Worm (Caenorhabditis elegans) whole organism, L4/young adult: ENCODE data around the gene sre-51.

Source experiments
- W03F9.2 ChIP-seq: fragments of 150-350 bp; optimal IDR thresholded peaks from 2 replicates; lab custom pipeline; 2014; ENCODE audit warnings: missing biosample characterization, missing genetic modification characterization
- dao-5 ChIP-seq: sonication (generic microtip); optimal IDR thresholded peaks from 2 replicates; lab custom pipeline; 2016; ENCODE audit warnings: missing genotype, missing genetic modification characterization, moderate library complexity, missing compliant biosample characterization
- him-1 ChIP-seq: sonication (generic microtip); optimal IDR thresholded peaks from 2 replicates; lab custom pipeline; 2016; ENCODE audit warnings: missing genotype, missing genetic modification reagents, missing genetic modification characterization, missing compliant biosample characterization

- TF ChIP-seq him-1 (tag; lab: Kevin White, UChicago) (no peak), W03F9.2 (tag; lab: Kevin White, UChicago) (no peak), dao-5 (no peak)
These were observed 44.9 kb upstream of the sre-51 start for ce11 chrII:12266797-12267196.
